Fruit fly (Drosophila melanogaster): ENCODE results near the gene PH4alphaMP.

Gene PH4alphaMP

dm6 chr3R:30531989-30532653, 36.2 kb upstream of the PH4alphaMP start, which contains the start of gene tmod:
Gene tmod, plus strand, starts transcription at chr3R:30532607.
- TF ChIP-seq vri (GFP tag; optimal IDR thresholded peaks at IDR 0.05), result no peak
- TF ChIP-seq Hr4 (GFP tag; optimal IDR thresholded peaks at IDR 0.05), result peak; percentile 76
- TF ChIP-seq CG6163 (GFP tag; IDR thresholded peaks at IDR 0.05), result peak; percentile 63; the same call in 2 of the 3 replicates
- TF ChIP-seq CG6808 (GFP tag; optimal IDR thresholded peaks at IDR 0.05), result no peak
- TF ChIP-seq CG8119 (GFP tag; IDR thresholded peaks at IDR 0.05), result peak; percentile 69; the same call in 2 of the 3 replicates
- peak; percentile 51 for TF ChIP-seq Sox14 (GFP tag; optimal IDR thresholded peaks at IDR 0.05)
- peak; percentile 17 for TF ChIP-seq Ets96B (tag; optimal IDR thresholded peaks at IDR 0.05)
- TF ChIP-seq CG1621 (tag; optimal IDR thresholded peaks at IDR 0.05), result peak; percentile 75
- TF ChIP-seq Hr38 (GFP tag; optimal IDR thresholded peaks at IDR 0.05), result no peak
- TF ChIP-seq spab (GFP tag; optimal IDR thresholded peaks at IDR 0.05), result no peak
- peak; percentile 34 for TF ChIP-seq CG31627 (GFP tag; optimal IDR thresholded peaks at IDR 0.05)
- TF ChIP-seq lz (GFP tag; optimal IDR thresholded peaks at IDR 0.05), result peak; percentile 42
- peak; percentile 67 for TF ChIP-seq CG32006 (GFP tag; optimal IDR thresholded peaks at IDR 0.05)
- TF ChIP-seq Smox (GFP tag; optimal IDR thresholded peaks at IDR 0.05), result peak; percentile 35
- TF ChIP-seq CG9139 (GFP tag; optimal IDR thresholded peaks at IDR 0.05), result no peak
- peak; percentile 85 for TF ChIP-seq CG15336 (GFP tag; IDR thresholded peaks at IDR 0.05)
- peak; percentile 36 for TF ChIP-seq esn (GFP tag; optimal IDR thresholded peaks at IDR 0.05)
- peak; percentile 66 for TF ChIP-seq svp (GFP tag)
- TF ChIP-seq CG10631 (GFP tag; optimal IDR thresholded peaks at IDR 0.05), result peak; percentile 58
- TF ChIP-seq pdm3 (GFP tag; optimal IDR thresholded peaks at IDR 0.05), result peak; percentile 59
- peak; percentile 19 for TF ChIP-seq CG11762 (GFP tag; optimal IDR thresholded peaks at IDR 0.05; ENCODE audit: insufficient read depth)
- peak; percentile 31 for TF ChIP-seq CG10669 (GFP tag; optimal IDR thresholded peaks at IDR 0.05)
- peak; percentile 39 for TF ChIP-seq topi (GFP tag; optimal IDR thresholded peaks at IDR 0.05)
- TF ChIP-seq CG16779 (tag; optimal IDR thresholded peaks at IDR 0.05), result peak; percentile 6
- peak; percentile 49 for TF ChIP-seq cyc (GFP tag; optimal IDR thresholded peaks at IDR 0.05)
- TF ChIP-seq dsx (GFP tag; optimal IDR thresholded peaks at IDR 0.05; ENCODE audit: poor library complexity, severe bottlenecking), result no peak
- TF ChIP-seq Blimp-1 (GFP tag; optimal IDR thresholded peaks at IDR 0.05), result no peak
- TF ChIP-seq Eip78C (GFP tag), result peak; percentile 83
- TF ChIP-seq dac (GFP tag; optimal IDR thresholded peaks at IDR 0.05), result peak; percentile 45
- TF ChIP-seq salr (GFP tag; optimal IDR thresholded peaks at IDR 0.05), result peak in 1 of 2 experiments; percentile 34
- no peak for TF ChIP-seq Eip93F (GFP tag; optimal IDR thresholded peaks at IDR 0.05)
- TF ChIP-seq CG3032 (tag; optimal IDR thresholded peaks at IDR 0.05), result peak; percentile 13
- peak; percentile 26 for TF ChIP-seq Hr39 (GFP tag; optimal IDR thresholded peaks at IDR 0.05)
- TF ChIP-seq net (GFP tag; optimal IDR thresholded peaks at IDR 0.05), result peak; percentile 39
- peak; percentile 72; the same call in 2 of the 3 replicates for TF ChIP-seq eg (GFP tag; IDR thresholded peaks at IDR 0.05)
- peak; percentile 3 for TF ChIP-seq CG34406 (GFP tag; optimal IDR thresholded peaks at IDR 0.05)
- TF ChIP-seq achi (GFP tag; optimal IDR thresholded peaks at IDR 0.05), result peak; percentile 49
- TF ChIP-seq fkh (GFP tag; optimal IDR thresholded peaks at IDR 0.05), result peak; percentile 19
- TF ChIP-seq fd59A (GFP tag; optimal IDR thresholded peaks at IDR 0.05), result no peak
- TF ChIP-seq acj6 (GFP tag; optimal IDR thresholded peaks at IDR 0.05), result peak; percentile 43
- TF ChIP-seq CG6792 (GFP tag; optimal IDR thresholded peaks at IDR 0.05), result peak; percentile 31
- TF ChIP-seq Ets21C (GFP tag; optimal IDR thresholded peaks at IDR 0.05), result peak; percentile 15
- peak; percentile 59 for TF ChIP-seq CG3919 (GFP tag; optimal IDR thresholded peaks at IDR 0.05)
- no peak for TF ChIP-seq CG11294 (GFP tag; IDR thresholded peaks at IDR 0.05)
- TF ChIP-seq CG8319 (GFP tag; optimal IDR thresholded peaks at IDR 0.05), result no peak
- no peak for TF ChIP-seq CG8632 (GFP tag; optimal IDR thresholded peaks at IDR 0.05)
- no peak for TF ChIP-seq CG11902 (GFP tag; optimal IDR thresholded peaks at IDR 0.05)
- peak; percentile 24 for TF ChIP-seq Sox102F (GFP tag; optimal IDR thresholded peaks at IDR 0.05)
- TF ChIP-seq ss (GFP tag; optimal IDR thresholded peaks at IDR 0.05), result no peak
- no peak for TF ChIP-seq Sox15 (GFP tag; optimal IDR thresholded peaks at IDR 0.05)
- TF ChIP-seq fd85E (GFP tag; optimal IDR thresholded peaks at IDR 0.05), result no peak
